Fruit fly (Drosophila melanogaster) whole organism, prepupa: ENCODE data around the gene CG31441.

Source experiments
- Blimp-1 ChIP-seq: fragments of 200-800 bp; sonication (Bioruptor generic); optimal IDR thresholded peaks from 3 replicates; lab custom pipeline; 2017; ENCODE audit warnings: missing biosample characterization, missing genetic modification characterization, mild to moderate bottlenecking, moderate library complexity, missing genetic modification reagents
- CG10631 ChIP-seq: fragments of 200-800 bp; sonication (Bioruptor generic); optimal IDR thresholded peaks from 2 replicates; lab custom pipeline; 2016; ENCODE audit warnings: missing biosample characterization, missing genetic modification characterization
- CG10669 ChIP-seq: fragments of 200-800 bp; sonication (Bioruptor generic); optimal IDR thresholded peaks from 3 replicates; lab custom pipeline; 2018; ENCODE audit warnings: missing biosample characterization, mild to moderate bottlenecking, missing genetic modification characterization, moderate library complexity
- CG11294 ChIP-seq: fragments of 200-800 bp; sonication (Bioruptor generic); IDR thresholded peaks from 2 replicates; pipeline ENCODE4 v1.3.6; 2022; ENCODE audit warnings: missing biosample characterization, missing genetic modification characterization
- CG11902 ChIP-seq: fragments of 200-800 bp; sonication (Bioruptor generic); optimal IDR thresholded peaks from 3 replicates; lab custom pipeline; 2016; ENCODE audit warnings: missing biosample characterization, missing genetic modification characterization
- CG15336 ChIP-seq: fragments of 200-800 bp; sonication (Bioruptor generic); IDR thresholded peaks from 2 replicates; pipeline ENCODE4 v1.3.6; 2022; ENCODE audit warnings: missing biosample characterization, missing genetic modification characterization
- CG1621 ChIP-seq: fragments of 200-800 bp; sonication (Bioruptor generic); optimal IDR thresholded peaks from 3 replicates; lab custom pipeline; 2018; ENCODE audit warnings: missing biosample characterization, mild to moderate bottlenecking, missing genetic modification characterization
- CG16779 ChIP-seq: fragments of 200-800 bp; sonication (Bioruptor generic); optimal IDR thresholded peaks from 3 replicates; lab custom pipeline; 2017; ENCODE audit warnings: missing biosample characterization, mild to moderate bottlenecking, missing genetic modification characterization
- CG3032 ChIP-seq: fragments of 200-800 bp; optimal IDR thresholded peaks from 2 replicates; lab custom pipeline; 2019; ENCODE audit warnings: missing biosample characterization, mild to moderate bottlenecking, missing genetic modification characterization, moderate library complexity
- CG31627 ChIP-seq: fragments of 200-800 bp; sonication (Bioruptor generic); optimal IDR thresholded peaks from 3 replicates; lab custom pipeline; 2016; ENCODE audit warnings: missing biosample characterization, missing genetic modification characterization
- CG32006 ChIP-seq: fragments of 200-800 bp; sonication (Bioruptor generic); optimal IDR thresholded peaks from 3 replicates; lab custom pipeline; 2017; ENCODE audit warnings: missing biosample characterization, mild to moderate bottlenecking, missing genetic modification characterization
- CG34406 ChIP-seq: fragments of 200-800 bp; sonication (Bioruptor generic); optimal IDR thresholded peaks from 3 replicates; lab custom pipeline; 2016; ENCODE audit warnings: missing biosample characterization, missing genetic modification characterization
- CG3919 ChIP-seq: fragments of 200-800 bp; sonication (Bioruptor generic); optimal IDR thresholded peaks from 3 replicates; lab custom pipeline; 2016; ENCODE audit warnings: missing biosample characterization, missing genetic modification characterization
- CG4318 ChIP-seq: fragments of 200-800 bp; sonication (Bioruptor generic); optimal IDR thresholded peaks from 3 replicates; lab custom pipeline; 2017; ENCODE audit warnings: missing biosample characterization, mild to moderate bottlenecking, missing genetic modification characterization
- CG6792 ChIP-seq: fragments of 200-800 bp; sonication (Bioruptor generic); optimal IDR thresholded peaks from 3 replicates; lab custom pipeline; 2016; ENCODE audit warnings: missing biosample characterization, missing genetic modification characterization
- CG6808 ChIP-seq: fragments of 200-800 bp; sonication (Bioruptor generic); optimal IDR thresholded peaks from 3 replicates; lab custom pipeline; 2017; ENCODE audit warnings: missing biosample characterization, missing genetic modification characterization, mild to moderate bottlenecking, moderate library complexity, missing genetic modification reagents
- CG6854 ChIP-seq: fragments of 200-800 bp; sonication (Bioruptor generic); optimal IDR thresholded peaks from 2 replicates; lab custom pipeline; 2017; ENCODE audit warnings: missing biosample characterization, mild to moderate bottlenecking, missing genetic modification characterization
- CG8119 ChIP-seq: fragments of 200-800 bp; sonication (Bioruptor generic); IDR thresholded peaks from 3 replicates; pipeline ENCODE4 v1.3.6; 2022; ENCODE audit warnings: missing biosample characterization, missing genetic modification characterization
- CG9139 ChIP-seq: fragments of 200-800 bp; sonication (Bioruptor generic); optimal IDR thresholded peaks from 3 replicates; lab custom pipeline; 2017; ENCODE audit warnings: missing biosample characterization, mild to moderate bottlenecking, missing genetic modification characterization
- Eip75B ChIP-seq: fragments of 200-800 bp; sonication (Bioruptor generic); optimal IDR thresholded peaks from 3 replicates; lab custom pipeline; 2016; ENCODE audit warnings: missing biosample characterization, missing genetic modification characterization
- Eip78C ChIP-seq: fragments of 200-800 bp; sonication (Bioruptor generic); peaks from one replicate; lab custom pipeline; 2016; ENCODE audit warnings: missing biosample characterization, missing genetic modification characterization
- Eip93F ChIP-seq: fragments of 200-800 bp; sonication (Bioruptor generic); optimal IDR thresholded peaks from 2 replicates; lab custom pipeline; 2016; ENCODE audit warnings: missing biosample characterization, mild to moderate bottlenecking, missing genetic modification characterization
- Ets21C ChIP-seq: fragments of 200-800 bp; sonication (Bioruptor generic); optimal IDR thresholded peaks from 3 replicates; lab custom pipeline; 2016; ENCODE audit warnings: missing biosample characterization, missing genetic modification characterization
- Ets96B ChIP-seq: fragments of 200-800 bp; optimal IDR thresholded peaks from 2 replicates; lab custom pipeline; 2019; ENCODE audit warnings: missing biosample characterization, mild to moderate bottlenecking, missing genetic modification characterization, moderate library complexity
- Gug ChIP-seq: fragments of 200-800 bp; sonication (Bioruptor generic); IDR thresholded peaks from 2 replicates; pipeline ENCODE4 v1.3.6; 2022; ENCODE audit warnings: missing biosample characterization, missing genetic modification characterization
- Hr38 ChIP-seq: sonication (Bioruptor generic); optimal IDR thresholded peaks from 2 replicates; lab custom pipeline; 2016; ENCODE audit warnings: missing biosample characterization, missing genetic modification characterization
- Hr39 ChIP-seq: fragments of 200-800 bp; sonication (Bioruptor generic); optimal IDR thresholded peaks from 2 replicates; lab custom pipeline; 2016; ENCODE audit warnings: missing biosample characterization, missing genetic modification characterization
- Hr4 ChIP-seq: fragments of 200-800 bp; sonication (Bioruptor generic); optimal IDR thresholded peaks from 3 replicates; lab custom pipeline; 2016; ENCODE audit warnings: missing biosample characterization, missing genetic modification characterization
- Lpt ChIP-seq: fragments of 200-800 bp; sonication (Bioruptor generic); optimal IDR thresholded peaks from 3 replicates; lab custom pipeline; 2016; ENCODE audit warnings: missing biosample characterization, missing genetic modification characterization
- Met ChIP-seq: fragments of 200-800 bp; sonication (Bioruptor generic); optimal IDR thresholded peaks from 3 replicates; lab custom pipeline; 2016; ENCODE audit warnings: missing biosample characterization, missing genetic modification characterization
- OdsH ChIP-seq: fragments of 200-800 bp; sonication (Bioruptor generic); optimal IDR thresholded peaks from 3 replicates; lab custom pipeline; 2016; ENCODE audit warnings: missing biosample characterization, missing genetic modification characterization
- Smox ChIP-seq: fragments of 200-800 bp; sonication (Bioruptor generic); optimal IDR thresholded peaks from 3 replicates; lab custom pipeline; 2016; ENCODE audit warnings: missing biosample characterization, missing genetic modification characterization
- Sox14 ChIP-seq: fragments of 200-800 bp; sonication (Bioruptor generic); optimal IDR thresholded peaks from 3 replicates; lab custom pipeline; 2016; ENCODE audit warnings: missing biosample characterization, missing genetic modification characterization
- acj6 ChIP-seq: fragments of 200-800 bp; sonication (Bioruptor generic); optimal IDR thresholded peaks from 3 replicates; lab custom pipeline; 2016; ENCODE audit warnings: missing biosample characterization, missing genetic modification characterization
- cyc ChIP-seq: fragments of 200-800 bp; sonication (Bioruptor generic); optimal IDR thresholded peaks from 3 replicates; lab custom pipeline; 2016; ENCODE audit warnings: missing biosample characterization, missing genetic modification characterization
- dac ChIP-seq: fragments of 200-800 bp; sonication (Bioruptor generic); optimal IDR thresholded peaks from 2 replicates; lab custom pipeline; 2017; ENCODE audit warnings: missing biosample characterization, mild to moderate bottlenecking, missing genetic modification characterization
- eg ChIP-seq: fragments of 200-800 bp; sonication (Bioruptor generic); IDR thresholded peaks from 3 replicates; pipeline ENCODE4 v1.3.6; 2022; ENCODE audit warnings: missing biosample characterization, missing genetic modification characterization
- esn ChIP-seq: fragments of 200-800 bp; sonication (Bioruptor generic); optimal IDR thresholded peaks from 2 replicates; lab custom pipeline; 2016; ENCODE audit warnings: missing biosample characterization, mild to moderate bottlenecking, missing genetic modification characterization, moderate library complexity
- fd59A ChIP-seq: fragments of 200-800 bp; sonication (Bioruptor generic); optimal IDR thresholded peaks from 2 replicates; lab custom pipeline; 2017; ENCODE audit warnings: missing biosample characterization, mild to moderate bottlenecking, missing genetic modification characterization, missing genetic modification reagents
- fd85E ChIP-seq: fragments of 200-800 bp; sonication (Bioruptor generic); optimal IDR thresholded peaks from 3 replicates; lab custom pipeline; 2016; ENCODE audit warnings: missing biosample characterization, missing genetic modification characterization
- fkh ChIP-seq: fragments of 200-800 bp; sonication (Bioruptor generic); optimal IDR thresholded peaks from 3 replicates; lab custom pipeline; 2017; ENCODE audit warnings: missing biosample characterization, mild to moderate bottlenecking, missing genetic modification characterization, moderate library complexity
- lz ChIP-seq: fragments of 200-800 bp; sonication (Bioruptor generic); optimal IDR thresholded peaks from 3 replicates; lab custom pipeline; 2016; ENCODE audit warnings: missing biosample characterization, missing genetic modification characterization
- net ChIP-seq: fragments of 200-800 bp; sonication (Bioruptor generic); optimal IDR thresholded peaks from 3 replicates; lab custom pipeline; 2016; ENCODE audit warnings: missing biosample characterization, missing genetic modification characterization
- pdm3 ChIP-seq: fragments of 200-800 bp; sonication (Bioruptor generic); optimal IDR thresholded peaks from 3 replicates; lab custom pipeline; 2016; ENCODE audit warnings: missing biosample characterization, missing genetic modification characterization
- svp ChIP-seq: fragments of 200-800 bp; sonication (Bioruptor generic); peaks from one replicate; lab custom pipeline; 2016; ENCODE audit warnings: missing biosample characterization, missing genetic modification characterization
- topi ChIP-seq: fragments of 200-800 bp; sonication (Bioruptor generic); optimal IDR thresholded peaks from 3 replicates; lab custom pipeline; 2016; ENCODE audit warnings: missing biosample characterization, missing genetic modification characterization
- vri ChIP-seq: fragments of 200-800 bp; sonication (Bioruptor generic); optimal IDR thresholded peaks from 3 replicates; lab custom pipeline; 2016; ENCODE audit warnings: missing biosample characterization, mild to moderate bottlenecking, missing genetic modification characterization

The CG31441 gene

DNA sequence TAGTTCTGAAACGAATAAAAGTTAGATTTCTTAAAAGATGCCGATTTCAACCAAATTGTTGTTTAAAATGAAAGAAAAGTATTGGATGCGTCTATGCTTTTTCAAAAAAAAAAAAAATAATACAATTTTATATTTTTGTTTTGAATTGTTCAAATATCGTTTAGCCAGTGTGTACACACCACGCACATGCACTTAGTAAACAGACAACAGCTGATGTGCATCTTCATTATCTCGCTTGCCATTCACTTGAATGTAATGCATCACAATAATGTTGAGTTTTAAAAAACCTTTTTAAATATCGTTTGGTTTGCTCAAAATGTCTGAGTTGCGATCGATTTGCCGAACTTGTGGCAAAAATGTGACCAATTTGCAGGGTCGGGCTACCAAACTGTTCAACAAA is at the start of gene CG31441:
Gene CG31441, plus strand, starts transcription at position 246 of the 400 bp plus-strand sequence.
- TF ChIP-seq fkh: peak; percentile 94
- peak; percentile 28 for TF ChIP-seq esn (GFP tag; lab: Kevin White, UChicago)
- TF ChIP-seq CG31627 (GFP tag; lab: Kevin White, UChicago): no peak

DNA sequence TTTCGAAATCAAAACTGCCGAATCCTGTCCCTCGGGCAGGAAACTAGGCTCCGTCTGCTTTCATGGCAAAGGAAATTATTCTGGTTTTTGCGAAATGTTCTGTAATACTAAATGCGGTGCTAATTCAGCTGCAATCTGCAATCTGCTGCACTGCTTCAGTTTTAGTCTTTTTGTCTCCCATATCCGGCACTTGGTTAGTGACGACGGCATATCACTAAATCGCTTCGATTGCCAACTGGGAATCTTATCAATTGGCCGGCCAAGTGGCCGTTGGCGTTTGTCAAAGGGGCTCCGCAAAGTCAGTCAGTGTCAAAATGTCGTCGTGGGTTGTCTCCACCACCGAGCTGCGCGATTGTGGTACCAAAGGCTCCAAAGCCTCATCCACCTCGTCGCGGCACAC is 40.3 kb upstream of the CG31441 start, which contains the start of gene CG18577:
Gene CG18577, plus strand, starts transcription at position 301 of the 400 bp plus-strand sequence.
- TF ChIP-seq acj6 (no peak), CG6792 (GFP tag; lab: Kevin White, UChicago) (no peak), CG6854 (GFP tag; lab: Kevin White, UChicago) (no peak), Hr39 (GFP tag; lab: Kevin White, UChicago) (no peak), eg (GFP tag; lab: Robert Waterston, UW) (no peak), Lpt (GFP tag; lab: Kevin White, UChicago) (no peak), Sox14 (GFP tag; lab: Kevin White, UChicago) (no peak), CG15336 (GFP tag; lab: Robert Waterston, UW) (no peak), Eip75B (GFP tag; lab: Kevin White, UChicago) (no peak), CG3919 (GFP tag; lab: Kevin White, UChicago) (no peak), Eip78C (GFP tag; lab: Kevin White, UChicago) (no peak), CG8119 (no peak), pdm3 (GFP tag; lab: Kevin White, UChicago) (no peak), CG32006 (GFP tag; lab: Kevin White, UChicago) (no peak), CG16779 (no peak)

DNA sequence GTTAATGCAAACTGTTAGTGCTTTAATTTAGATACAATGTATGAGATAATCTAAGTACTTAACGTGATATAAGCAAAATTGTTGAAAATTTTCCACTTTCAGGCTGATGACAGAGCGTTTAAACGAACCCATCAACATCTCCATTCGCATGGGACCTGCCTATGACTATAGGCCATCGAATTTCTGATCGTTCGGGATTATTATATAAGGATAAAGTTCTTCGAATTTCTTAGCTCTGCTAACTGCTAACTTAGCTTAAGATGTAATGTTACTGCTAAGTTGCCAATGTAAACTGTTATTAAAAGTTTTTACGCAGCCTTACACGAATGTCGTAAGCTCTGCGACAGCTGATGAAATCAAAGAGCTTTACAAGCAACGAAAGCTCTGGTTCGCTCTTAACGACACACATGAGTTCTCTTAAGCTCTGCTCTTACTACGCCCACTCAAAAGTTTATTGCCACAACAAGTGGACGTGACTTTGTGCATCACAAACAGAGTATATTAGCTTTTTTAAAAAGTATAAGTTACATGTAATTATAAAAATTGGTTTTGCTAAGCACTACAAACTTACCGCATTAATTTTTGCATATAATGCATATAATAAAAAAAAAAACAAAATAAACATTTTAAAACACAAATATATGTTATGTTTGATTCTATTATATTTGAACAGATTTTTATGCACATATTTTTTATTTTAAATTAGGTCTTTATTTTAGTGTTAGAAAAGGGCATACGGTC is 39.3 kb upstream of the CG31441 start:
- TF ChIP-seq CG15336 (GFP tag; lab: Robert Waterston, UW) (peak; percentile 99), CG9139 (GFP tag; lab: Kevin White, UChicago) (peak; percentile 99), cyc (GFP tag; lab: Kevin White, UChicago) (peak; percentile 96), Gug (peak; percentile 99), CG11294 (GFP tag; lab: Robert Waterston, UW) (peak; percentile 98), CG16779 (peak; percentile 97), CG4318 (GFP tag; lab: Kevin White, UChicago) (peak; percentile 100), eg (GFP tag; lab: Robert Waterston, UW) (peak; percentile 98), acj6 (peak; percentile 97), lz (GFP tag; lab: Kevin White, UChicago) (peak; percentile 97), fd85E (GFP tag; lab: Kevin White, UChicago) (peak; percentile 79), CG11902 (GFP tag; lab: Kevin White, UChicago) (peak; percentile 96), fkh (peak; percentile 73), dac (GFP tag; lab: Kevin White, UChicago) (peak; percentile 97), vri (peak; percentile 80), topi (GFP tag; lab: Kevin White, UChicago) (peak; percentile 99), CG10631 (GFP tag; lab: Kevin White, UChicago) (peak; percentile 99), Hr38 (GFP tag; lab: Kevin White, UChicago) (no peak), Eip93F (GFP tag; lab: Kevin White, UChicago) (peak; percentile 85), Ets21C (GFP tag; lab: Kevin White, UChicago) (peak; percentile 86), CG10669 (GFP tag; lab: Kevin White, UChicago) (peak; percentile 96), Ets96B (peak; percentile 92), Met (GFP tag; lab: Kevin White, UChicago) (peak; percentile 97), CG6808 (GFP tag; lab: Kevin White, UChicago) (peak; percentile 97), Hr4 (GFP tag; lab: Kevin White, UChicago) (peak; percentile 98), Smox (GFP tag; lab: Kevin White, UChicago) (peak; percentile 96), CG32006 (GFP tag; lab: Kevin White, UChicago) (peak; percentile 100), net (peak; percentile 96), Blimp-1 (peak; percentile 100), fd59A (GFP tag; lab: Kevin White, UChicago) (peak; percentile 97), svp (GFP tag; lab: Kevin White, UChicago) (peak; percentile 99), OdsH (GFP tag; lab: Kevin White, UChicago) (peak; percentile 98), CG3032 (tag; lab: Kevin White, UChicago) (peak; percentile 95), CG34406 (GFP tag; lab: Kevin White, UChicago) (peak; percentile 99), CG1621 (tag; lab: Kevin White, UChicago) (peak; percentile 89), esn (GFP tag; lab: Kevin White, UChicago) (peak; percentile 99)
